Worm (Caenorhabditis elegans): ENCODE measurements around the gene phf-10.

DNA sequence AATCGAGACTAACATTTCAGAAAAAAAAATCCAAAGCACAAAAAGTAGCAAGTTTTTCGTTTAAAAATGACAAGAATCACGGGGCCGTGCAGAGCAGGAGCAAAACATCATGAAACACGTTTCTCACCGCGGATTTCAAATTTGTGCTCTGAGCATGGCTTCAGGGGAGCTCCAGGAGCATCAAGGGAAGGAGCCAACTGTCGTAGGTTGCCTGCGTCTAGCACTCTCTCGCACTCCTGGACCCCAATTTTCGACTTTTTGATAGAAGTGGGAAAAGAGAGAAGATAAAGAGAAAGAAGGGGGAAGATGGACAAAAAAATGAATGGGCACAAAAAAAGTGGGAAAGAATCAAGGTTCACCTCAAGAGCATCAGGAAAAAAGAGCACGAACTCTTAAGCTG, 26.6 kb downstream of the phf-10 start:
- TF ChIP-seq him-1 (tag; optimal IDR thresholded peaks at IDR 0.05) (no peak), ama-1 (optimal IDR thresholded peaks at IDR 0.05) (no peak), ama-1 (GFP tag; optimal IDR thresholded peaks at IDR 0.05) (no peak), rcor-1 (GFP tag; IDR thresholded peaks at IDR 0.05) (no peak), snpc-4 (GFP tag; optimal IDR thresholded peaks at IDR 0.05) (no peak), snpc-4 (tag; optimal IDR thresholded peaks at IDR 0.05) (no peak)

Measured in whole organism, young adult.